Fruit fly (Drosophila melanogaster): ENCODE results near the gene CG44227.

The CG44227 gene

DNA sequence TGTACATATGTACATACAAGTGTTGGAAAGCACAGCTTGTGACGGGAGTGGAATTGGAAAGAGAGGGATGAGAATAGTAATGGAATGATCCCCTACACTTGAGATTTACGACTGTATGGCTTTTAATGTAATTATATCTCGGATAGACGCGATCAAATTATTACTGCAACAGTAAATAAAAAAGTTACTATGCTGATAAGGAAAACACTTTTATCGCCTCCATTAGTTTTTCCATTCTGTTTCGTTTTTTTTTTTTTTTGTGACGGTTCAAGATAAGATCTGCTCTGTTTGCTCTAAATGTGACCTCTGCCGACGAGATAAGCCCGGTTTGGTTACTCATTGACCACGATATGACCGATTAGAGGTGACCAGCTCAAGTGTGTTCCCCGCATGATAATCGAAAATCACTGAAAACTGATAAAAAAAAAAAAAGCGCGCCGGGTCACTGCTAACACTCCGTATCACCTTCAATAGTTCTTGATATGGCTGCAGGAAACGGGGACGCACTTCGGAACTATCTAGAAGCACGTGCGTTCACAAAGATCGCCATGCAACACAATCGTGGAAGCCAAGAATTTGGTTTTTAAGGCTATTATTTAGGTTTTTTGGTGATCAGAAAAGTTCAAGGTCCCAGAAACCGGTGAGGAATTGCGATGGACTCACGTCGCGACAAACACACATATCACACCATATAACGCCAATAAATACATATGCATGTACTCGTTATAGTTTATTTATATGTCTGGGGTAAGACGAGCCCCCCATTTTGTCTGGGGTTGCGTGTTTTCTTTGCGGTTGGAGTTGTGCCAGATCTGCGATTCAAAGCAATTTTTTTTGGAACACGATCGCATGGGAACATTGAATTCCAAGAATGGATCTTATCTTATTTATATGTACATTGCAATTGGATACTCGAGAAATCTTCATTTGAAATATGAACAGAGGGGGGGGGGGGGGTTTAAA is 14.2 kb downstream of the CG44227 start, which contains the start of gene p (continued):
- TF ChIP-seq CG8290 (GFP tag; optimal IDR thresholded peaks at IDR 0.05) (peak; percentile 57), CG8290 (tag; optimal IDR thresholded peaks at IDR 0.05) (peak in 1 of 2 experiments; percentile 71), crol (GFP tag; IDR thresholded peaks at IDR 0.05) (no peak), CG15269 (tag; optimal IDR thresholded peaks at IDR 0.05) (peak; percentile 30), Poxn (GFP tag; IDR thresholded peaks at IDR 0.05) (no peak), Spps (tag; optimal IDR thresholded peaks at IDR 0.05) (no peak), phol (tag; optimal IDR thresholded peaks at IDR 0.05) (peak; percentile 38), Hey (tag; optimal IDR thresholded peaks at IDR 0.05) (no peak), hbn (GFP tag; IDR thresholded peaks at IDR 0.05; ENCODE audit: partially characterized antibody) (no peak), ewg (GFP tag; optimal IDR thresholded peaks at IDR 0.05) (no peak), Bdp1 (GFP tag; optimal IDR thresholded peaks at IDR 0.05) (peak; percentile 44), Sox100B (GFP tag; optimal IDR thresholded peaks at IDR 0.05) (peak; percentile 40), CG18476 (GFP tag; optimal IDR thresholded peaks at IDR 0.05) (peak; percentile 27), dmrt11E (tag; optimal IDR thresholded peaks at IDR 0.05) (no peak), CG10654 (GFP tag; optimal IDR thresholded peaks at IDR 0.05) (no peak), CG8924 (tag; optimal IDR thresholded peaks at IDR 0.05) (peak; percentile 21), sens-2 (GFP tag; IDR thresholded peaks at IDR 0.05) (peak; percentile 68), pnt (GFP tag; optimal IDR thresholded peaks at IDR 0.05) (peak; percentile 34), Optix (GFP tag; IDR thresholded peaks at IDR 0.05) (no peak), slou (GFP tag; optimal IDR thresholded peaks at IDR 0.05) (no peak), Ada2b (GFP tag; IDR thresholded peaks at IDR 0.05) (no peak), jing (GFP tag; optimal IDR thresholded peaks at IDR 0.05) (no peak), ind (GFP tag; optimal IDR thresholded peaks at IDR 0.05) (peak; percentile 30), CG12942 (GFP tag; optimal IDR thresholded peaks at IDR 0.05) (peak; percentile 23), CG2129 (GFP tag; IDR thresholded peaks at IDR 0.05; ENCODE audit: partially characterized antibody) (no peak), sc (optimal IDR thresholded peaks at IDR 0.05) (no peak), sc (GFP tag; optimal IDR thresholded peaks at IDR 0.05) (no peak), gsb-n (tag; optimal IDR thresholded peaks at IDR 0.05) (no peak), pum (GFP tag; optimal IDR thresholded peaks at IDR 0.05) (peak; percentile 43), Dref (GFP tag; IDR thresholded peaks at IDR 0.05) (no peak), GATAe (GFP tag; conservative IDR thresholded peaks at IDR 0.05) (peak; percentile 72; the same call in 1 of the 2 replicates), CG9437 (GFP tag; optimal IDR thresholded peaks at IDR 0.05) (no peak), CG1832 (GFP tag; optimal IDR thresholded peaks at IDR 0.05) (no peak), Camta (GFP tag; optimal IDR thresholded peaks at IDR 0.05) (no peak), CG3281 (GFP tag; optimal IDR thresholded peaks at IDR 0.05) (peak; percentile 14), CG7839 (tag; optimal IDR thresholded peaks at IDR 0.05) (peak; percentile 19), zfh1 (GFP tag; IDR thresholded peaks at IDR 0.05) (no peak), Eip74EF (GFP tag; optimal IDR thresholded peaks at IDR 0.05) (peak in 1 of 2 experiments; percentile 50), fru (optimal IDR thresholded peaks at IDR 0.05) (no peak), gsb (GFP tag; IDR thresholded peaks at IDR 0.05) (no peak), CG4730 (GFP tag; IDR thresholded peaks at IDR 0.05) (no peak), cwo (GFP tag; optimal IDR thresholded peaks at IDR 0.05) (peak; percentile 78), Hr78 (GFP tag; optimal IDR thresholded peaks at IDR 0.05) (peak in 1 of 2 experiments; percentile 98), sqz (GFP tag; optimal IDR thresholded peaks at IDR 0.05) (peak; percentile 89), CG17568 (GFP tag; optimal IDR thresholded peaks at IDR 0.05) (peak; percentile 54), scrt (GFP tag; optimal IDR thresholded peaks at IDR 0.05) (no peak), eyg (GFP tag; optimal IDR thresholded peaks at IDR 0.05) (no peak), otp (GFP tag; IDR thresholded peaks at IDR 0.05) (no peak), dm (GFP tag; optimal IDR thresholded peaks at IDR 0.05) (no peak)
